Worm (Caenorhabditis elegans): ENCODE measurements around the gene F48G7.7.

DNA sequence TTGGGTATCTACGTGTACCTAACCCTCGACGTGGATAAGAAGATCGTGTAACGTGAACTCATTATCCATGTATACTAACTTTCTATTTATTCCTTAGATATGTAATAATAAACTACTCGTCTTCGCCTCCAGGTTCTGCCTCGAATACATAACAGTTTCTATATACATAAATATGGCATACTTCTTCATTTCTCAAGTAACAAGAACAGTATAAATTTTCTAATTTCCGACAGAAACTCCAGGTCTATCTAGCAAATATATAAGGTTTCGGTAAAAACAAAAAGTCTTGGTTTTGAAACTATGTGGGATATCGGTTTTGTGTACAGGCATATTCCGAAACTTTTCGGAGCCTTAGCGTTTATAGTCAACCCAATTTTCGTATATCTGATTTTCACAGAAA is 12.1 kb upstream of the F48G7.7 start, which contains the start of gene srj-37:
- no peak for TF ChIP-seq him-1 (tag; optimal IDR thresholded peaks at IDR 0.05)
- TF ChIP-seq W03F9.2 (tag; optimal IDR thresholded peaks at IDR 0.05), result no peak
- TF ChIP-seq dao-5 (tag; optimal IDR thresholded peaks at IDR 0.05), result no peak

Measured in whole organism, L4/young adult.